Fruit fly (Drosophila melanogaster) whole organism: Measurements from ENCODE around the gene Dab.

Experiments
- CG8478 ChIP-seq: fragments of >200 bp; optimal IDR thresholded peaks from 2 replicates; lab custom pipeline; 2018; ENCODE audit warnings: inconsistent platforms
- psq ChIP-seq: fragments of >200 bp; optimal IDR thresholded peaks from 2 replicates; lab custom pipeline; 2017

DNA sequence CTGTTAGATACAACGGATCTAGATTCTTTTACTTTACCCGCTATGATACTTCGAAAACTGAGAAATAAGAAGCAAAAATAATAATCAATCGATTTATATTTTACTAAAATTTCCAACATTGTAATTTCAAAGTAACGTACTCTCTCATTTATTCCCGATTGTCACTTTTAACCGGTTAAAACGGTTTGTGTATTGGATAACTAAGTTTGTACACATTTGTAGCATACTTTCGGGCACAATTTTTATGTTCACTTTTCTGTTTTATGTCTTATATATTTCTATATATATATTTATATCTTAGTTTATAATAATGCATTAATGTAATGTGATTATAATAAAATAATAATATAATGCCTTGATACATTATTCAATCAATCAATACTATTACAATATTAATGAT is 29.7 kb downstream of the Dab start:
- TF ChIP-seq CG8478 (lab: Kevin White, UChicago), result no peak
- TF ChIP-seq psq, result no peak
